Worm (Caenorhabditis elegans): ENCODE measurements around the gene F36F12.1.

DNA sequence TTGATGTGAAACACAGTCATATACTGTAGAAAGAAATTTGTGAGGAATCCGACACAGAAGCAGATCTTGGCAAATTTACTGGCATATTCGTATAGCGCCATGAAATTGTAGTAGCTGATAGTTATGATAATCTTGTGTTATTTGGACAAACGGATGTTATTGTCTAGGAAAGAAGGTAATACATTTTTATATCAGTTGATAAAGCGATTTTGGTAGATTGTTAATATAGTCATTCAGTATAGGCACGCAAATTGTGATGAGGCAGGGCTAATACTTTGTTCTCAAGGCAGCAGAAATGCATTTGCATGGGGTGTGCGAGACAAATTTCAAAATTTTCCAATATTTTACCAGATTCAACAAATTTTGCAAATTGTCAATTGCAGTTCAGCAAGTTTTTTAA, 43.0 kb upstream of the F36F12.1 start, which contains the start of gene str-52:
- TF ChIP-seq hmg-4 (GFP tag; optimal IDR thresholded peaks at IDR 0.05) (no peak), hnd-1 (tag; optimal IDR thresholded peaks at IDR 0.05) (no peak), flt-1 (GFP tag; IDR thresholded peaks at IDR 0.05) (no peak), sea-1 (GFP tag; conservative IDR thresholded peaks at IDR 0.05) (no peak), ama-1 (optimal IDR thresholded peaks at IDR 0.05) (no peak), tbx-37 (GFP tag; conservative IDR thresholded peaks at IDR 0.05) (no peak), ceh-13 (GFP tag; optimal IDR thresholded peaks at IDR 0.05) (no peak), scrt-1 (GFP tag; IDR thresholded peaks at IDR 0.05) (no peak)

All from whole organism, early embryonic.